Worm (Caenorhabditis elegans) whole organism, mixed stage, embryonic: ENCODE results near the gene C04F5.9.

ENCODE experiments used
- elt-1 ChIP-seq: sonication (generic microtip); optimal IDR thresholded peaks from 2 replicates; lab custom pipeline; 2017; ENCODE audit warnings: missing genetic modification characterization, mild to moderate bottlenecking, missing compliant biosample characterization, antibody characterized with exemption, moderate library complexity, borderline replicate concordance; ENCODE audit not compliant: insufficient read depth
- nhr-12 ChIP-seq: fragments of 150-350 bp; optimal IDR thresholded peaks from 2 replicates; lab custom pipeline; 2014; ENCODE audit warnings: missing biosample characterization, missing genetic modification characterization

DNA sequence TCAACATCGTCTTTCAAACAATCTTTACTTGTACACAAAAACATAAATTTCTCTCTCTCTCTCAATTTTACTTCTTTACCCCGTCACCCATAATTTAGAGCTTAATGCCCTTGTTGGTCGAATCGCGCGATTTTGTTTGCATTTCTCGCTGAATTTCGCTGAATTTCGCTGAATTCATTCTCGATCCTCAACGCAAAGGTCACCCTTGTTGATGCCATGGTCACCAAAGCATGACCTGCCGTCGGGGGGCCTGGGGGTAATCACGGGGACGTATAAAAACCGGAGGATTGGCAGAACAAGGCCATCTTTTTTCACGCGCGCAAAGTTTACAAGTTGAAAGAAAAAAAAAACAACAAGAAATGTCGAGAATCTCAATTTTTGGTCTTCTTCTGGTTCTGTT lies 11.0 kb upstream of the C04F5.9 start, which contains the start of gene F14F9.8:
- TF ChIP-seq nhr-12 (tag; lab: Kevin White, UChicago) (no peak), elt-1 (no peak)
